Worm (Caenorhabditis elegans) whole organism, L4/young adult: ENCODE data around the gene C45H4.14.

Experiments used
- W03F9.2 ChIP-seq: fragments of 150-350 bp; optimal IDR thresholded peaks from 2 replicates; lab custom pipeline; 2014; ENCODE audit warnings: missing biosample characterization, missing genetic modification characterization
- him-1 ChIP-seq: sonication (generic microtip); optimal IDR thresholded peaks from 2 replicates; lab custom pipeline; 2016; ENCODE audit warnings: missing genotype, missing genetic modification reagents, missing genetic modification characterization, missing compliant biosample characterization

ce11 chrV:2175242-2175641 lies 16.0 kb upstream of the C45H4.14 start, which contains the start of gene C45H4.18:
- TF ChIP-seq him-1 (tag; lab: Kevin White, UChicago) = no peak
- no peak for TF ChIP-seq W03F9.2 (tag; lab: Kevin White, UChicago)
